Worm (Caenorhabditis elegans) whole organism, midembryonic: ENCODE data around the gene T01D3.3.

ENCODE experiments used
- T22C8.4 ChIP-seq: fragments of 200-800 bp; sonication (Bioruptor generic); IDR thresholded peaks from 2 replicates; pipeline ENCODE4 v1.3.6; 2022; ENCODE audit warnings: missing genetic modification characterization, missing compliant biosample characterization
- cog-1 ChIP-seq: sonication (generic microtip); optimal IDR thresholded peaks from 2 replicates; lab custom pipeline; 2016; ENCODE audit warnings: missing genetic modification characterization, missing compliant biosample characterization
- flt-1 ChIP-seq: fragments of 200-800 bp; sonication (Bioruptor generic); IDR thresholded peaks from 2 replicates; pipeline ENCODE4 v1.3.6; 2022; ENCODE audit warnings: missing genetic modification characterization, missing compliant biosample characterization
- tab-1 ChIP-seq: fragments of 200-800 bp; sonication (Bioruptor generic); IDR thresholded peaks from 2 replicates; pipeline ENCODE4 v1.3.6; 2022; ENCODE audit warnings: missing genetic modification characterization, missing compliant biosample characterization
- ztf-23 ChIP-seq: fragments of 200-800 bp; sonication (Bioruptor generic); IDR thresholded peaks from 2 replicates; pipeline ENCODE4 v1.3.6; 2022; ENCODE audit warnings: missing genetic modification reagents, missing genetic modification characterization, missing compliant biosample characterization
- ztf-29 ChIP-seq: fragments of 200-800 bp; sonication (Bioruptor generic); IDR thresholded peaks from 2 replicates; pipeline ENCODE4 v1.3.6; 2022; ENCODE audit warnings: missing genetic modification reagents, missing genetic modification characterization, missing compliant biosample characterization

- TF ChIP-seq T22C8.4 (no peak), ztf-23 (GFP tag; lab: Robert Waterston, UW) (no peak), flt-1 (GFP tag; lab: Robert Waterston, UW) (no peak), tab-1 (no peak), ztf-29 (GFP tag; lab: Robert Waterston, UW) (no peak), cog-1 (no peak)
Measured at ce11 chrV:13738374-13738773, 34.3 kb downstream of the T01D3.3 start, which contains the start of gene irg-5.
